Worm (Caenorhabditis elegans) whole organism, L2 larva: ENCODE data around the gene hex-2.

Experiments
- aly-2 ChIP-seq: fragments of 150-350 bp; optimal IDR thresholded peaks from 2 replicates; lab custom pipeline; 2014; ENCODE audit warnings: missing biosample characterization, missing genetic modification characterization
- egl-27 ChIP-seq: sonication (generic microtip); optimal IDR thresholded peaks from 3 replicates; lab custom pipeline; 2017; ENCODE audit warnings: missing biosample characterization, missing genetic modification reagents, missing genetic modification characterization
- lsy-2 ChIP-seq, 2 experiments: fragments of 150-350 bp in 1 of 2; sonication (generic microtip) in 1 of 2; optimal IDR thresholded peaks; 2 replicates each; lab custom pipeline; 2014 to 2017; ENCODE audit warnings: missing biosample characterization in 2 of 2, missing genetic modification characterization in 2 of 2
- mab-5 ChIP-seq: fragments of 150-350 bp; optimal IDR thresholded peaks from 2 replicates; lab custom pipeline; 2014; ENCODE audit warnings: missing biosample characterization, missing genetic modification characterization
- nhr-23 ChIP-seq: fragments of 150-350 bp; optimal IDR thresholded peaks from 2 replicates; lab custom pipeline; 2014; ENCODE audit warnings: missing biosample characterization, missing genetic modification reagents, missing genetic modification characterization
- nhr-237 ChIP-seq: fragments of 150-350 bp; optimal IDR thresholded peaks from 2 replicates; lab custom pipeline; 2014; ENCODE audit warnings: missing biosample characterization, missing genetic modification characterization
- skn-1 ChIP-seq: sonication (generic microtip); optimal IDR thresholded peaks from 2 replicates; lab custom pipeline; 2017; ENCODE audit warnings: missing biosample characterization, missing genetic modification characterization
- snpc-4 ChIP-seq: fragments of 150-350 bp; optimal IDR thresholded peaks from 2 replicates; lab custom pipeline; 2014; ENCODE audit warnings: missing biosample characterization, missing genetic modification characterization
- unc-55 ChIP-seq: fragments of 150-350 bp; sonication (generic microtip); optimal IDR thresholded peaks from 3 replicates; lab custom pipeline; 2014; ENCODE audit warnings: missing biosample characterization, missing genetic modification reagents, missing genetic modification characterization
- unc-62 ChIP-seq: fragments of 150-350 bp; optimal IDR thresholded peaks from 2 replicates; lab custom pipeline; 2014; ENCODE audit warnings: missing biosample characterization, missing genetic modification reagents, missing genetic modification characterization

- no peak for TF ChIP-seq mab-5 (tag; lab: Kevin White, UChicago)
- no peak for TF ChIP-seq snpc-4 (tag; lab: Kevin White, UChicago)
- TF ChIP-seq nhr-23 = no peak
- no peak for TF ChIP-seq egl-27 (tag; lab: Kevin White, UChicago)
- TF ChIP-seq unc-62 (GFP tag; lab: Kevin White, UChicago) = no peak
- no peak for TF ChIP-seq aly-2
- no peak for TF ChIP-seq nhr-237 (tag; lab: Kevin White, UChicago)
- TF ChIP-seq lsy-2 (tag; optimal IDR thresholded peaks at IDR 0.05; lab: Kevin White, UChicago) = no peak
- TF ChIP-seq unc-55 (GFP tag; lab: Kevin White, UChicago) = no peak
- no peak for TF ChIP-seq skn-1 (tag; lab: Kevin White, UChicago)
These were observed 41.9 kb downstream of the hex-2 start for ce11 chrV:5696177-5696576.
